Fruit fly (Drosophila melanogaster) Kc167 (cell line): ENCODE data around the gene IntS11.

Experiments
- h ChIP-seq: fragments of >200 bp; optimal IDR thresholded peaks from 3 replicates; lab custom pipeline; 2018; ENCODE audit warnings: missing external identifiers
- psq ChIP-seq: fragments of >200 bp; optimal IDR thresholded peaks from 2 replicates; lab custom pipeline; 2017; ENCODE audit warnings: missing external identifiers
- ttk ChIP-seq: sonication (Bioruptor generic); optimal IDR thresholded peaks from 2 replicates; lab custom pipeline; 2017; ENCODE audit warnings: missing external identifiers

- no peak for TF ChIP-seq psq (lab: Kevin White, UChicago)
- TF ChIP-seq ttk (lab: Kevin White, UChicago) = no peak
- no peak for TF ChIP-seq h (lab: Kevin White, UChicago)
Observed at dm6 chr3R:29756153-29756552, 11.0 kb downstream of the IntS11 start.
